Worm (Caenorhabditis elegans): ENCODE measurements around the gene F32D8.14.

ce11 chrV:10898107-10898506, 3.5 kb upstream of the F32D8.14 start, which contains the start of gene F32D8.7:
- TF ChIP-seq lin-11 (tag; optimal IDR thresholded peaks at IDR 0.05) (no peak), ahr-1 (tag; optimal IDR thresholded peaks at IDR 0.05) (no peak)
